Fruit fly (Drosophila melanogaster) whole organism, embryonic: Measurements from ENCODE around the gene stg1.

Experiments
- Awh ChIP-seq: fragments of 200-800 bp; sonication (Bioruptor generic); IDR thresholded peaks from 2 replicates; pipeline ENCODE4, ENCODE4 v1.3.6; 2022; ENCODE audit warnings: missing biosample characterization, missing genetic modification characterization
- CG11456 ChIP-seq: fragments of 200-800 bp; sonication (Bioruptor generic); IDR thresholded peaks from 3 replicates; pipeline ENCODE4 v1.3.6; 2022; ENCODE audit warnings: missing biosample characterization, missing genetic modification characterization
- CG11560 ChIP-seq: fragments of 200-800 bp; sonication (Bioruptor generic); IDR thresholded peaks from 3 replicates; pipeline ENCODE4 v1.3.6; 2022; ENCODE audit warnings: missing biosample characterization, missing genetic modification characterization
- CG12659 ChIP-seq: fragments of 200-800 bp; sonication (Bioruptor generic); optimal IDR thresholded peaks from 3 replicates; lab custom pipeline; 2017; ENCODE audit warnings: mild to moderate bottlenecking, missing biosample characterization, missing genetic modification reagents, missing genetic modification characterization
- CG12769 ChIP-seq: fragments of 200-800 bp; sonication (Bioruptor generic); optimal IDR thresholded peaks from 2 replicates; lab custom pipeline; 2019; ENCODE audit warnings: missing biosample characterization, mild to moderate bottlenecking, missing genetic modification characterization, moderate library complexity
- CG14710 ChIP-seq: fragments of 200-800 bp; sonication (Bioruptor generic); optimal IDR thresholded peaks from 3 replicates; lab custom pipeline; 2019; ENCODE audit warnings: missing biosample characterization, mild to moderate bottlenecking, missing genetic modification characterization, moderate library complexity
- CG17361 ChIP-seq: fragments of 200-800 bp; sonication (Bioruptor generic); IDR thresholded peaks from 3 replicates; pipeline ENCODE4 v1.3.6; 2022; ENCODE audit warnings: missing biosample characterization, missing genetic modification characterization
- CG17912 ChIP-seq: fragments of 200-800 bp; sonication (Bioruptor generic); optimal IDR thresholded peaks from 2 replicates; lab custom pipeline; 2018; ENCODE audit warnings: missing biosample characterization, mild to moderate bottlenecking, missing genetic modification characterization
- CG1792 ChIP-seq: fragments of 200-800 bp; sonication (Bioruptor generic); optimal IDR thresholded peaks from 2 replicates; lab custom pipeline; 2016; ENCODE audit warnings: missing biosample characterization, missing genetic modification characterization
- CG18764 ChIP-seq: fragments of 200-800 bp; sonication (Bioruptor generic); optimal IDR thresholded peaks from 3 replicates; lab custom pipeline; 2016; ENCODE audit warnings: missing biosample characterization, missing genetic modification characterization
- CG2889 ChIP-seq: fragments of 200-800 bp; sonication (Bioruptor generic); IDR thresholded peaks from 3 replicates; pipeline ENCODE4 v1.3.6; 2022; ENCODE audit warnings: missing biosample characterization, missing genetic modification characterization
- CG30431 ChIP-seq: fragments of 200-800 bp; sonication (Bioruptor generic); optimal IDR thresholded peaks from 2 replicates; lab custom pipeline; 2017; ENCODE audit warnings: missing biosample characterization, missing genetic modification characterization
- CG3163 ChIP-seq: fragments of 200-800 bp; sonication (Bioruptor generic); optimal IDR thresholded peaks from 3 replicates; lab custom pipeline; 2016; ENCODE audit warnings: missing biosample characterization, missing genetic modification characterization
- CG4707 ChIP-seq: fragments of 200-800 bp; sonication (Bioruptor generic); optimal IDR thresholded peaks from 2 replicates; lab custom pipeline; 2018; ENCODE audit warnings: missing biosample characterization, mild to moderate bottlenecking, missing genetic modification characterization, moderate library complexity
- CG7839 ChIP-seq: fragments of 200-800 bp; sonication (Bioruptor generic); optimal IDR thresholded peaks from 3 replicates; lab custom pipeline; 2018; ENCODE audit warnings: missing biosample characterization, mild to moderate bottlenecking, missing genetic modification characterization, moderate library complexity
- D ChIP-seq, 2 experiments: fragments of 200-800 bp in 1 of 2; fragments of >200 bp in 1 of 2; sonication (Bioruptor generic) in 1 of 2; optimal IDR thresholded peaks; 2 replicates in 1 of 2; 3 replicates in 1 of 2; lab custom pipeline; 2017; ENCODE audit warnings: mild to moderate bottlenecking in 1 of 2, missing biosample characterization in 1 of 2, missing genetic modification characterization in 1 of 2, missing genetic modification reagents in 1 of 2
- Ets65A ChIP-seq: fragments of 200-800 bp; sonication (Bioruptor generic); peaks from one replicate; lab custom pipeline; 2016; ENCODE audit warnings: missing biosample characterization, missing genetic modification characterization
- HLH54F ChIP-seq: fragments of 200-800 bp; sonication (Bioruptor generic); optimal IDR thresholded peaks from 3 replicates; lab custom pipeline; 2016; ENCODE audit warnings: missing biosample characterization, missing genetic modification characterization
- Hand ChIP-seq: fragments of 200-800 bp; sonication (Bioruptor generic); optimal IDR thresholded peaks from 2 replicates; lab custom pipeline; 2017; ENCODE audit warnings: mild to moderate bottlenecking, missing biosample characterization, missing genetic modification reagents, missing genetic modification characterization
- Hr78 ChIP-seq, 2 experiments: fragments of 200-800 bp in 1 of 2; fragments of >200 bp in 1 of 2; sonication (Bioruptor generic) in 1 of 2; optimal IDR thresholded peaks; 2 replicates each; lab custom pipeline; 2017 to 2019; ENCODE audit warnings: missing biosample characterization in 2 of 2, missing genetic modification characterization in 2 of 2, mild to moderate bottlenecking in 1 of 2, moderate library complexity in 1 of 2
- Jarid2 ChIP-seq: fragments of 200-800 bp; sonication (Bioruptor generic); optimal IDR thresholded peaks from 3 replicates; lab custom pipeline; 2017; ENCODE audit warnings: mild to moderate bottlenecking, missing biosample characterization, missing genetic modification reagents, missing genetic modification characterization
- Lpt ChIP-seq: fragments of >200 bp; optimal IDR thresholded peaks from 2 replicates; lab custom pipeline; 2018; ENCODE audit warnings: missing biosample characterization, missing genetic modification characterization
- NC2α ChIP-seq: fragments of 200-800 bp; sonication (Bioruptor generic); optimal IDR thresholded peaks from 2 replicates; lab custom pipeline; 2016; ENCODE audit warnings: missing biosample characterization, missing genetic modification characterization
- Neu2 ChIP-seq: fragments of 200-800 bp; sonication (Bioruptor generic); optimal IDR thresholded peaks from 3 replicates; lab custom pipeline; 2016; ENCODE audit warnings: missing biosample characterization, missing genetic modification characterization, borderline replicate concordance
- NfI ChIP-seq: fragments of 200-800 bp; sonication (Bioruptor generic); optimal IDR thresholded peaks from 3 replicates; lab custom pipeline; 2018; ENCODE audit warnings: missing biosample characterization, mild to moderate bottlenecking, missing genetic modification characterization, moderate library complexity
- Oli ChIP-seq: fragments of 200-800 bp; sonication (Bioruptor generic); optimal IDR thresholded peaks from 2 replicates; lab custom pipeline; 2018; ENCODE audit warnings: missing biosample characterization, mild to moderate bottlenecking, missing genetic modification characterization, moderate library complexity
- Optix ChIP-seq: fragments of 200-800 bp; sonication (Bioruptor generic); IDR thresholded peaks from 3 replicates; pipeline ENCODE4 v1.3.6; 2022; ENCODE audit warnings: missing biosample characterization, missing genetic modification characterization
- Poxn ChIP-seq: fragments of 200-800 bp; sonication (Bioruptor generic); IDR thresholded peaks from 2 replicates; pipeline ENCODE4 v1.3.6; 2022; ENCODE audit warnings: missing biosample characterization, missing genetic modification characterization
- Ravus ChIP-seq: fragments of 200-800 bp; sonication (Bioruptor generic); IDR thresholded peaks from 2 replicates; pipeline ENCODE4 v1.3.6; 2022; ENCODE audit warnings: missing biosample characterization, missing genetic modification characterization
- Xbp1 ChIP-seq: fragments of 200-800 bp; sonication (Bioruptor generic); optimal IDR thresholded peaks from 3 replicates; lab custom pipeline; 2016; ENCODE audit warnings: missing biosample characterization, mild to moderate bottlenecking, missing genetic modification characterization
- crp ChIP-seq, 2 experiments: fragments of 200-800 bp; sonication (Bioruptor generic); optimal IDR thresholded peaks; 2 replicates in 1 of 2; 3 replicates in 1 of 2; lab custom pipeline; 2017; ENCODE audit warnings: missing biosample characterization in 2 of 2, missing genetic modification characterization in 2 of 2, mild to moderate bottlenecking in 1 of 2, moderate library complexity in 1 of 2
- cwo ChIP-seq: fragments of 200-800 bp; sonication (Bioruptor generic); optimal IDR thresholded peaks from 3 replicates; lab custom pipeline; 2017; ENCODE audit warnings: missing biosample characterization, missing genetic modification characterization, mild to moderate bottlenecking, moderate library complexity, missing genetic modification reagents
- dati ChIP-seq: fragments of 200-800 bp; sonication (Bioruptor generic); IDR thresholded peaks from 2 replicates; pipeline ENCODE4 v1.3.6; 2022; ENCODE audit warnings: missing biosample characterization, missing genetic modification characterization
- fd64A ChIP-seq: fragments of 200-800 bp; sonication (Bioruptor generic); optimal IDR thresholded peaks from 3 replicates; lab custom pipeline; 2018; ENCODE audit warnings: missing biosample characterization, mild to moderate bottlenecking, missing genetic modification characterization
- fu2 ChIP-seq: fragments of 200-800 bp; sonication (Bioruptor generic); optimal IDR thresholded peaks from 2 replicates; lab custom pipeline; 2016; ENCODE audit warnings: missing biosample characterization, missing genetic modification characterization
- hkb ChIP-seq, 2 experiments: fragments of 200-800 bp in 1 of 2; fragments of >200 bp in 1 of 2; sonication (Bioruptor generic) in 1 of 2; IDR thresholded peaks in 1 of 2; optimal IDR thresholded peaks in 1 of 2; 2 replicates each; pipeline versions ENCODE4 v1.3.6 to Lab custom; 2017 to 2022; ENCODE audit warnings: missing biosample characterization in 1 of 2, missing genetic modification characterization in 1 of 2
- jigr1 ChIP-seq: fragments of 200-800 bp; sonication (Bioruptor generic); IDR thresholded peaks from 3 replicates; pipeline ENCODE4 v1.3.6; 2022; ENCODE audit warnings: missing biosample characterization, missing genetic modification characterization
- jumu ChIP-seq: fragments of 200-800 bp; sonication (Bioruptor generic); optimal IDR thresholded peaks from 3 replicates; lab custom pipeline; 2016; ENCODE audit warnings: missing biosample characterization, missing genetic modification characterization
- kah ChIP-seq: fragments of 200-800 bp; sonication (Bioruptor generic); optimal IDR thresholded peaks from 2 replicates; lab custom pipeline; 2018; ENCODE audit warnings: missing biosample characterization, mild to moderate bottlenecking, missing genetic modification characterization
- klu ChIP-seq: fragments of 200-800 bp; sonication (Bioruptor generic); IDR thresholded peaks from 2 replicates; pipeline ENCODE4 v1.3.6; 2022; ENCODE audit warnings: missing biosample characterization, missing genetic modification characterization
- maf-S ChIP-seq: fragments of 200-800 bp; sonication (Bioruptor generic); optimal IDR thresholded peaks from 2 replicates; lab custom pipeline; 2016; ENCODE audit warnings: missing biosample characterization, missing genetic modification characterization
- org-1 ChIP-seq: fragments of 200-800 bp; sonication (Bioruptor generic); optimal IDR thresholded peaks from 2 replicates; lab custom pipeline; 2017; ENCODE audit warnings: missing biosample characterization, missing genetic modification characterization
- pnt ChIP-seq: fragments of 200-800 bp; sonication (Bioruptor generic); optimal IDR thresholded peaks from 3 replicates; lab custom pipeline; 2016; ENCODE audit warnings: missing biosample characterization, missing genetic modification characterization
- rib ChIP-seq: fragments of 200-800 bp; sonication (Bioruptor generic); IDR thresholded peaks from 2 replicates; pipeline ENCODE4 v1.3.6; 2022; ENCODE audit warnings: missing biosample characterization, missing genetic modification characterization
- slbo ChIP-seq: fragments of 200-800 bp; sonication (Bioruptor generic); IDR thresholded peaks from 2 replicates; pipeline ENCODE4 v1.3.6; 2022; ENCODE audit warnings: missing biosample characterization, missing genetic modification characterization
- tap ChIP-seq: fragments of 200-800 bp; optimal IDR thresholded peaks from 3 replicates; lab custom pipeline; 2019; ENCODE audit warnings: missing biosample characterization, mild to moderate bottlenecking, missing genetic modification characterization, moderate library complexity
- tio ChIP-seq: fragments of 200-800 bp; sonication (Bioruptor generic); optimal IDR thresholded peaks from 2 replicates; lab custom pipeline; 2017; ENCODE audit warnings: missing biosample characterization, missing genetic modification characterization, inconsistent platforms
- tna ChIP-seq: fragments of 200-800 bp; sonication (Bioruptor generic); IDR thresholded peaks from 2 replicates; pipeline ENCODE4 v1.3.6; 2022; ENCODE audit warnings: missing biosample characterization, missing genetic modification characterization; ENCODE audit not compliant: partially characterized antibody
- usp ChIP-seq: fragments of >200 bp; optimal IDR thresholded peaks from 2 replicates; lab custom pipeline; 2017; ENCODE audit warnings: missing biosample characterization, missing genetic modification characterization
- yki ChIP-seq: fragments of >200 bp; optimal IDR thresholded peaks from 3 replicates; lab custom pipeline; 2018

The stg1 gene

DNA sequence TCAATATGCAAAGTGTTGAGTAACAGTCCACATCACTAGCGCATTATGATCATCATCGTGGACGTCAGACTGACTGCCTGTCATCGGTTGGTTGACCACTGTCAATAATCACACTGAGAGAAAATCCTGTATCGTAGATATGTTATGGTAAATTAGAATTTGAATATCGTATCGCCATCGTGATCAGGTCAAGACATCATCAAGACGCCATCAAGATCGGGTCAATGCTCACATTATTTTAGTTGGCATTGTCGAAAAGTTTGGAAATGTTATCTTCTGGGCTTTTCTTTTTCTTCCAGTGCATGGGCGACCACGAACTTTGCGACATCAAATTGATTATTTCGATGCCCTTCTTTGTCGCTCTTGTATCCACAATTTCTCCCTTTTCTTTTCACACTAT is 34.7 kb upstream of the stg1 start (continued):
- TF ChIP-seq org-1, result peak; percentile 93
- TF ChIP-seq cwo, result peak; percentile 74
- peak; percentile 88 for TF ChIP-seq CG17361 (GFP tag; lab: Robert Waterston, UW)
- TF ChIP-seq tap (tag; lab: Kevin White, UChicago), result peak; percentile 81
- TF ChIP-seq jumu (GFP tag; lab: Kevin White, UChicago), result peak; percentile 91
- 0 out of 3 replicates have a peak, but pooled peaks have one; percentile 35 for TF ChIP-seq jigr1 (GFP tag; lab: Robert Waterston, UW)
- TF ChIP-seq NC2α (GFP tag; lab: Kevin White, UChicago), result peak; percentile 81
- peak; percentile 47 for TF ChIP-seq klu (GFP tag; lab: Robert Waterston, UW)
- no peak for TF ChIP-seq yki (lab: Kevin White, UChicago)
- TF ChIP-seq hkb (optimal IDR thresholded peaks at IDR 0.05; lab: Kevin White, UChicago), result no peak
- peak; percentile 89 for TF ChIP-seq hkb (GFP tag; IDR thresholded peaks at IDR 0.05; lab: Robert Waterston, UW)
- peak; percentile 94 for TF ChIP-seq Oli (tag; lab: Kevin White, UChicago)
- TF ChIP-seq CG7839 (tag; lab: Kevin White, UChicago), result peak; percentile 93
- peak; percentile 88 for TF ChIP-seq CG30431 (GFP tag; lab: Kevin White, UChicago)
- peak; percentile 84 for TF ChIP-seq CG4707
- peak; percentile 51 for TF ChIP-seq dati (GFP tag; lab: Robert Waterston, UW)
- peak; percentile 58; the same call in 1 of the 3 replicates for TF ChIP-seq CG11560
- TF ChIP-seq Jarid2 (GFP tag; lab: Kevin White, UChicago), result peak; percentile 49
- TF ChIP-seq tna (GFP tag; lab: Robert Waterston, UW), result no peak
- peak; percentile 88 for TF ChIP-seq Optix (GFP tag; lab: Robert Waterston, UW)
- peak; percentile 93 for TF ChIP-seq CG12769 (tag; lab: Kevin White, UChicago)
- TF ChIP-seq CG11456 (GFP tag; lab: Robert Waterston, UW), result peak; percentile 71; the same call in 2 of the 3 replicates
- TF ChIP-seq slbo, result peak; percentile 89
- no peak for TF ChIP-seq D (optimal IDR thresholded peaks at IDR 0.05; lab: Kevin White, UChicago)
- TF ChIP-seq D (GFP tag; optimal IDR thresholded peaks at IDR 0.05; lab: Kevin White, UChicago), result peak; percentile 88
- peak; percentile 81 for TF ChIP-seq HLH54F (GFP tag; lab: Kevin White, UChicago)
- peak; percentile 82 for TF ChIP-seq tio
- TF ChIP-seq maf-S (GFP tag; lab: Kevin White, UChicago), result peak; percentile 82
- TF ChIP-seq Awh (GFP tag; lab: Robert Waterston, UW), result peak; percentile 81
- peak; percentile 83 for TF ChIP-seq CG14710 (tag; lab: Kevin White, UChicago)
- peak; percentile 29; the same call in 1 of the 2 replicates for TF ChIP-seq Ravus (GFP tag; lab: Robert Waterston, UW)
- TF ChIP-seq Hand (GFP tag; lab: Kevin White, UChicago), result peak; percentile 60
- TF ChIP-seq CG1792 (GFP tag; lab: Kevin White, UChicago), result peak; percentile 78
- peak; percentile 89 for TF ChIP-seq CG12659 (GFP tag; lab: Kevin White, UChicago)
- peak; percentile 92 for TF ChIP-seq Xbp1 (GFP tag; lab: Kevin White, UChicago)
- peak; percentile 75 for TF ChIP-seq CG2889
- peak; percentile 90 for TF ChIP-seq pnt (GFP tag; lab: Kevin White, UChicago)
- TF ChIP-seq Ets65A (GFP tag; lab: Kevin White, UChicago), result peak; percentile 98
- TF ChIP-seq usp (GFP tag; lab: Kevin White, UChicago), result no peak
- TF ChIP-seq Hr78 (GFP tag; optimal IDR thresholded peaks at IDR 0.05; lab: Kevin White, UChicago), result peak in 1 of 2 experiments; percentile 92
- peak; percentile 78 for TF ChIP-seq kah
- no peak for TF ChIP-seq Neu2 (GFP tag; lab: Kevin White, UChicago)
- TF ChIP-seq fd64A, result peak; percentile 83
- TF ChIP-seq CG18764 (GFP tag; lab: Kevin White, UChicago), result peak; percentile 79
- no peak for TF ChIP-seq rib (GFP tag; lab: Robert Waterston, UW)
- TF ChIP-seq Lpt (GFP tag; lab: Kevin White, UChicago), result no peak
- peak; percentile 93 for TF ChIP-seq NfI
- TF ChIP-seq Poxn, result 0 out of 2 replicates have a peak, but pooled peaks have one; percentile 9
- peak; percentile 75 for TF ChIP-seq CG3163 (GFP tag; lab: Kevin White, UChicago)
- TF ChIP-seq fu2, result peak; percentile 88
- TF ChIP-seq CG17912 (GFP tag; lab: Kevin White, UChicago), result peak; percentile 80
- peak in 1 of 2 experiments; percentile 45 for TF ChIP-seq crp (GFP tag; optimal IDR thresholded peaks at IDR 0.05; lab: Kevin White, UChicago)
